Fruit fly (Drosophila melanogaster) whole organism, prepupa: ENCODE data around the gene CG3544.

ENCODE experiments used
- Blimp-1 ChIP-seq: fragments of 200-800 bp; sonication (Bioruptor generic); optimal IDR thresholded peaks from 3 replicates; lab custom pipeline; 2017; ENCODE audit warnings: missing biosample characterization, missing genetic modification characterization, mild to moderate bottlenecking, moderate library complexity, missing genetic modification reagents
- CG10631 ChIP-seq: fragments of 200-800 bp; sonication (Bioruptor generic); optimal IDR thresholded peaks from 2 replicates; lab custom pipeline; 2016; ENCODE audit warnings: missing biosample characterization, missing genetic modification characterization
- CG10669 ChIP-seq: fragments of 200-800 bp; sonication (Bioruptor generic); optimal IDR thresholded peaks from 3 replicates; lab custom pipeline; 2018; ENCODE audit warnings: missing biosample characterization, mild to moderate bottlenecking, missing genetic modification characterization, moderate library complexity
- CG11294 ChIP-seq: fragments of 200-800 bp; sonication (Bioruptor generic); IDR thresholded peaks from 2 replicates; pipeline ENCODE4 v1.3.6; 2022; ENCODE audit warnings: missing biosample characterization, missing genetic modification characterization
- CG11762 ChIP-seq: fragments of 200-800 bp; sonication (Bioruptor generic); optimal IDR thresholded peaks from 3 replicates; lab custom pipeline; 2016; ENCODE audit warnings: missing biosample characterization, missing genetic modification characterization; ENCODE audit not compliant: insufficient read depth
- CG11902 ChIP-seq: fragments of 200-800 bp; sonication (Bioruptor generic); optimal IDR thresholded peaks from 3 replicates; lab custom pipeline; 2016; ENCODE audit warnings: missing biosample characterization, missing genetic modification characterization
- CG15336 ChIP-seq: fragments of 200-800 bp; sonication (Bioruptor generic); IDR thresholded peaks from 2 replicates; pipeline ENCODE4 v1.3.6; 2022; ENCODE audit warnings: missing biosample characterization, missing genetic modification characterization
- CG1621 ChIP-seq: fragments of 200-800 bp; sonication (Bioruptor generic); optimal IDR thresholded peaks from 3 replicates; lab custom pipeline; 2018; ENCODE audit warnings: missing biosample characterization, mild to moderate bottlenecking, missing genetic modification characterization
- CG16779 ChIP-seq: fragments of 200-800 bp; sonication (Bioruptor generic); optimal IDR thresholded peaks from 3 replicates; lab custom pipeline; 2017; ENCODE audit warnings: missing biosample characterization, mild to moderate bottlenecking, missing genetic modification characterization
- CG31627 ChIP-seq: fragments of 200-800 bp; sonication (Bioruptor generic); optimal IDR thresholded peaks from 3 replicates; lab custom pipeline; 2016; ENCODE audit warnings: missing biosample characterization, missing genetic modification characterization
- CG34406 ChIP-seq: fragments of 200-800 bp; sonication (Bioruptor generic); optimal IDR thresholded peaks from 3 replicates; lab custom pipeline; 2016; ENCODE audit warnings: missing biosample characterization, missing genetic modification characterization
- CG3919 ChIP-seq: fragments of 200-800 bp; sonication (Bioruptor generic); optimal IDR thresholded peaks from 3 replicates; lab custom pipeline; 2016; ENCODE audit warnings: missing biosample characterization, missing genetic modification characterization
- CG4318 ChIP-seq: fragments of 200-800 bp; sonication (Bioruptor generic); optimal IDR thresholded peaks from 3 replicates; lab custom pipeline; 2017; ENCODE audit warnings: missing biosample characterization, mild to moderate bottlenecking, missing genetic modification characterization
- CG6163 ChIP-seq: fragments of 200-800 bp; sonication (Bioruptor generic); IDR thresholded peaks from 3 replicates; pipeline ENCODE4 v1.3.6; 2022; ENCODE audit warnings: missing biosample characterization, missing genetic modification characterization
- CG6792 ChIP-seq: fragments of 200-800 bp; sonication (Bioruptor generic); optimal IDR thresholded peaks from 3 replicates; lab custom pipeline; 2016; ENCODE audit warnings: missing biosample characterization, missing genetic modification characterization
- CG6808 ChIP-seq: fragments of 200-800 bp; sonication (Bioruptor generic); optimal IDR thresholded peaks from 3 replicates; lab custom pipeline; 2017; ENCODE audit warnings: missing biosample characterization, missing genetic modification characterization, mild to moderate bottlenecking, moderate library complexity, missing genetic modification reagents
- CG7368 ChIP-seq: fragments of 200-800 bp; sonication (Bioruptor generic); optimal IDR thresholded peaks from 3 replicates; lab custom pipeline; 2016; ENCODE audit warnings: missing biosample characterization, missing genetic modification characterization
- CG8119 ChIP-seq: fragments of 200-800 bp; sonication (Bioruptor generic); IDR thresholded peaks from 3 replicates; pipeline ENCODE4 v1.3.6; 2022; ENCODE audit warnings: missing biosample characterization, missing genetic modification characterization
- CG8319 ChIP-seq: fragments of 200-800 bp; sonication (Bioruptor generic); optimal IDR thresholded peaks from 3 replicates; lab custom pipeline; 2016; ENCODE audit warnings: missing biosample characterization, missing genetic modification characterization
- CG8632 ChIP-seq: fragments of 200-800 bp; sonication (Bioruptor generic); optimal IDR thresholded peaks from 3 replicates; lab custom pipeline; 2016; ENCODE audit warnings: missing biosample characterization, missing genetic modification characterization
- Eip75B ChIP-seq: fragments of 200-800 bp; sonication (Bioruptor generic); optimal IDR thresholded peaks from 3 replicates; lab custom pipeline; 2016; ENCODE audit warnings: missing biosample characterization, missing genetic modification characterization
- Eip78C ChIP-seq: fragments of 200-800 bp; sonication (Bioruptor generic); peaks from one replicate; lab custom pipeline; 2016; ENCODE audit warnings: missing biosample characterization, missing genetic modification characterization
- Eip93F ChIP-seq: fragments of 200-800 bp; sonication (Bioruptor generic); optimal IDR thresholded peaks from 2 replicates; lab custom pipeline; 2016; ENCODE audit warnings: missing biosample characterization, mild to moderate bottlenecking, missing genetic modification characterization
- Ets96B ChIP-seq: fragments of 200-800 bp; optimal IDR thresholded peaks from 2 replicates; lab custom pipeline; 2019; ENCODE audit warnings: missing biosample characterization, mild to moderate bottlenecking, missing genetic modification characterization, moderate library complexity
- Gug ChIP-seq: fragments of 200-800 bp; sonication (Bioruptor generic); IDR thresholded peaks from 2 replicates; pipeline ENCODE4 v1.3.6; 2022; ENCODE audit warnings: missing biosample characterization, missing genetic modification characterization
- Hr38 ChIP-seq: sonication (Bioruptor generic); optimal IDR thresholded peaks from 2 replicates; lab custom pipeline; 2016; ENCODE audit warnings: missing biosample characterization, missing genetic modification characterization
- Hr39 ChIP-seq: fragments of 200-800 bp; sonication (Bioruptor generic); optimal IDR thresholded peaks from 2 replicates; lab custom pipeline; 2016; ENCODE audit warnings: missing biosample characterization, missing genetic modification characterization
- Hr4 ChIP-seq: fragments of 200-800 bp; sonication (Bioruptor generic); optimal IDR thresholded peaks from 3 replicates; lab custom pipeline; 2016; ENCODE audit warnings: missing biosample characterization, missing genetic modification characterization
- Lpt ChIP-seq: fragments of 200-800 bp; sonication (Bioruptor generic); optimal IDR thresholded peaks from 3 replicates; lab custom pipeline; 2016; ENCODE audit warnings: missing biosample characterization, missing genetic modification characterization
- Met ChIP-seq: fragments of 200-800 bp; sonication (Bioruptor generic); optimal IDR thresholded peaks from 3 replicates; lab custom pipeline; 2016; ENCODE audit warnings: missing biosample characterization, missing genetic modification characterization
- Smox ChIP-seq: fragments of 200-800 bp; sonication (Bioruptor generic); optimal IDR thresholded peaks from 3 replicates; lab custom pipeline; 2016; ENCODE audit warnings: missing biosample characterization, missing genetic modification characterization
- Sox102F ChIP-seq: fragments of 200-800 bp; sonication (Bioruptor generic); optimal IDR thresholded peaks from 2 replicates; lab custom pipeline; 2016; ENCODE audit warnings: missing biosample characterization, mild to moderate bottlenecking, missing genetic modification characterization
- Sox15 ChIP-seq: fragments of 200-800 bp; sonication (Bioruptor generic); optimal IDR thresholded peaks from 3 replicates; lab custom pipeline; 2016; ENCODE audit warnings: missing biosample characterization, missing genetic modification characterization
- acj6 ChIP-seq: fragments of 200-800 bp; sonication (Bioruptor generic); optimal IDR thresholded peaks from 3 replicates; lab custom pipeline; 2016; ENCODE audit warnings: missing biosample characterization, missing genetic modification characterization
- cyc ChIP-seq: fragments of 200-800 bp; sonication (Bioruptor generic); optimal IDR thresholded peaks from 3 replicates; lab custom pipeline; 2016; ENCODE audit warnings: missing biosample characterization, missing genetic modification characterization
- dac ChIP-seq: fragments of 200-800 bp; sonication (Bioruptor generic); optimal IDR thresholded peaks from 2 replicates; lab custom pipeline; 2017; ENCODE audit warnings: missing biosample characterization, mild to moderate bottlenecking, missing genetic modification characterization
- dsx ChIP-seq: fragments of 200-800 bp; optimal IDR thresholded peaks from 3 replicates; lab custom pipeline; 2019; ENCODE audit warnings: missing biosample characterization, mild to moderate bottlenecking, missing genetic modification characterization, moderate library complexity; ENCODE audit not compliant: poor library complexity, severe bottlenecking
- eg ChIP-seq: fragments of 200-800 bp; sonication (Bioruptor generic); IDR thresholded peaks from 3 replicates; pipeline ENCODE4 v1.3.6; 2022; ENCODE audit warnings: missing biosample characterization, missing genetic modification characterization
- esn ChIP-seq: fragments of 200-800 bp; sonication (Bioruptor generic); optimal IDR thresholded peaks from 2 replicates; lab custom pipeline; 2016; ENCODE audit warnings: missing biosample characterization, mild to moderate bottlenecking, missing genetic modification characterization, moderate library complexity
- fd59A ChIP-seq: fragments of 200-800 bp; sonication (Bioruptor generic); optimal IDR thresholded peaks from 2 replicates; lab custom pipeline; 2017; ENCODE audit warnings: missing biosample characterization, mild to moderate bottlenecking, missing genetic modification characterization, missing genetic modification reagents
- fd85E ChIP-seq: fragments of 200-800 bp; sonication (Bioruptor generic); optimal IDR thresholded peaks from 3 replicates; lab custom pipeline; 2016; ENCODE audit warnings: missing biosample characterization, missing genetic modification characterization
- fkh ChIP-seq: fragments of 200-800 bp; sonication (Bioruptor generic); optimal IDR thresholded peaks from 3 replicates; lab custom pipeline; 2017; ENCODE audit warnings: missing biosample characterization, mild to moderate bottlenecking, missing genetic modification characterization, moderate library complexity
- lz ChIP-seq: fragments of 200-800 bp; sonication (Bioruptor generic); optimal IDR thresholded peaks from 3 replicates; lab custom pipeline; 2016; ENCODE audit warnings: missing biosample characterization, missing genetic modification characterization
- net ChIP-seq: fragments of 200-800 bp; sonication (Bioruptor generic); optimal IDR thresholded peaks from 3 replicates; lab custom pipeline; 2016; ENCODE audit warnings: missing biosample characterization, missing genetic modification characterization
- pdm3 ChIP-seq: fragments of 200-800 bp; sonication (Bioruptor generic); optimal IDR thresholded peaks from 3 replicates; lab custom pipeline; 2016; ENCODE audit warnings: missing biosample characterization, missing genetic modification characterization
- salr ChIP-seq, 2 experiments: fragments of 200-800 bp; sonication (Bioruptor generic); optimal IDR thresholded peaks; 3 replicates each; lab custom pipeline; 2016 to 2018; ENCODE audit warnings: missing biosample characterization in 2 of 2, missing genetic modification characterization in 2 of 2, mild to moderate bottlenecking in 1 of 2
- spab ChIP-seq: fragments of 200-800 bp; sonication (Bioruptor generic); optimal IDR thresholded peaks from 2 replicates; lab custom pipeline; 2017; ENCODE audit warnings: missing biosample characterization, mild to moderate bottlenecking, missing genetic modification characterization, missing genetic modification reagents
- svp ChIP-seq: fragments of 200-800 bp; sonication (Bioruptor generic); peaks from one replicate; lab custom pipeline; 2016; ENCODE audit warnings: missing biosample characterization, missing genetic modification characterization

The CG3544 gene

dm6 chr2L:827049-827448 lies 42.9 kb downstream of the CG3544 start:
- TF ChIP-seq CG1621 (tag; lab: Kevin White, UChicago), result no peak
- no peak for TF ChIP-seq Met (GFP tag; lab: Kevin White, UChicago)
- TF ChIP-seq svp, result peak; percentile 92
- TF ChIP-seq Eip78C (GFP tag; lab: Kevin White, UChicago), result no peak

- TF ChIP-seq Lpt, result peak; percentile 8
- TF ChIP-seq Gug (GFP tag; lab: Robert Waterston, UW), result 0 out of 2 replicates have a peak, but pooled peaks have one; percentile 10
- no peak for TF ChIP-seq CG4318
- peak; percentile 56; the same call in 2 of the 3 replicates for TF ChIP-seq CG8119 (GFP tag; lab: Robert Waterston, UW)
- TF ChIP-seq Sox102F (GFP tag; lab: Kevin White, UChicago), result no peak
- TF ChIP-seq Sox15 (GFP tag; lab: Kevin White, UChicago), result no peak
- TF ChIP-seq CG11762 (GFP tag; lab: Kevin White, UChicago), result no peak
- TF ChIP-seq CG6792 (GFP tag; lab: Kevin White, UChicago), result peak; percentile 42
- TF ChIP-seq CG8632 (GFP tag; lab: Kevin White, UChicago), result no peak
- no peak for TF ChIP-seq CG7368 (GFP tag; lab: Kevin White, UChicago)
- TF ChIP-seq eg (GFP tag; lab: Robert Waterston, UW), result no peak
- TF ChIP-seq CG11902 (GFP tag; lab: Kevin White, UChicago), result no peak
- TF ChIP-seq Hr4 (GFP tag; lab: Kevin White, UChicago), result no peak
- TF ChIP-seq Eip93F (GFP tag; lab: Kevin White, UChicago), result no peak
- TF ChIP-seq fd85E, result no peak
- TF ChIP-seq Eip78C (GFP tag; lab: Kevin White, UChicago), result peak; percentile 73
- TF ChIP-seq spab (GFP tag; lab: Kevin White, UChicago), result no peak
- no peak for TF ChIP-seq CG8319 (GFP tag; lab: Kevin White, UChicago)
- no peak for TF ChIP-seq acj6
- no peak for TF ChIP-seq pdm3 (GFP tag; lab: Kevin White, UChicago)
- TF ChIP-seq fkh, result peak; percentile 74
- peak; percentile 75 for TF ChIP-seq esn (GFP tag; lab: Kevin White, UChicago)
- TF ChIP-seq svp, result peak; percentile 81
- TF ChIP-seq Blimp-1 (GFP tag; lab: Kevin White, UChicago), result no peak
- no peak for TF ChIP-seq Eip75B
- TF ChIP-seq CG10669, result no peak
- TF ChIP-seq CG11294 (GFP tag; lab: Robert Waterston, UW), result no peak
- peak; percentile 32 for TF ChIP-seq dac (GFP tag; lab: Kevin White, UChicago)
- no peak for TF ChIP-seq CG16779 (tag; lab: Kevin White, UChicago)
- TF ChIP-seq CG10631 (GFP tag; lab: Kevin White, UChicago), result no peak
- peak; percentile 9 for TF ChIP-seq net
- no peak for TF ChIP-seq Hr39 (GFP tag; lab: Kevin White, UChicago)
- TF ChIP-seq CG3919, result no peak
- TF ChIP-seq fd59A, result no peak
- peak; percentile 49 for TF ChIP-seq CG31627
- TF ChIP-seq CG6163, result no peak
- no peak for TF ChIP-seq cyc (GFP tag; lab: Kevin White, UChicago)
- TF ChIP-seq lz, result peak; percentile 14
- TF ChIP-seq CG34406 (GFP tag; lab: Kevin White, UChicago), result peak; percentile 21
- no peak for TF ChIP-seq Hr38 (GFP tag; lab: Kevin White, UChicago)
- TF ChIP-seq Smox (GFP tag; lab: Kevin White, UChicago), result no peak
- no peak for TF ChIP-seq CG1621 (tag; lab: Kevin White, UChicago)
- TF ChIP-seq CG15336 (GFP tag; lab: Robert Waterston, UW), result peak; percentile 60
- no peak for TF ChIP-seq dsx (GFP tag; lab: Kevin White, UChicago)
- no peak for TF ChIP-seq salr (GFP tag; optimal IDR thresholded peaks at IDR 0.05; lab: Kevin White, UChicago)
- TF ChIP-seq Ets96B (tag; lab: Kevin White, UChicago), result no peak
- TF ChIP-seq CG6808, result no peak
These were observed 43.6 kb downstream of the CG3544 start for dm6 chr2L:827516-828362.
